Fruit fly (Drosophila melanogaster) whole organism, embryonic: ENCODE measurements around the gene CG15362.

Experiments used
- Atf3 ChIP-seq: fragments of 200-800 bp; sonication (Bioruptor generic); optimal IDR thresholded peaks from 3 replicates; lab custom pipeline; 2016; ENCODE audit warnings: missing biosample characterization, missing genetic modification characterization
- Bgb ChIP-seq: fragments of 200-800 bp; sonication (Bioruptor generic); IDR thresholded peaks from 2 replicates; pipeline ENCODE4 v1.3.6; 2022; ENCODE audit warnings: missing biosample characterization, missing genetic modification characterization; ENCODE audit not compliant: partially characterized antibody
- Bteb2 ChIP-seq: fragments of 200-800 bp; sonication (Bioruptor generic); optimal IDR thresholded peaks from 2 replicates; lab custom pipeline; 2016; ENCODE audit warnings: missing biosample characterization, missing genetic modification characterization
- C15 ChIP-seq: fragments of 200-800 bp; sonication (Bioruptor generic); IDR thresholded peaks from 3 replicates; pipeline ENCODE4 v1.3.6; 2022; ENCODE audit warnings: missing biosample characterization, missing genetic modification characterization
- CG10209 ChIP-seq: fragments of 200-800 bp; sonication (Bioruptor generic); optimal IDR thresholded peaks from 3 replicates; lab custom pipeline; 2017; ENCODE audit warnings: missing biosample characterization, mild to moderate bottlenecking, missing genetic modification characterization, missing genetic modification reagents
- CG10267 ChIP-seq: fragments of 200-800 bp; sonication (Bioruptor generic); optimal IDR thresholded peaks from 2 replicates; lab custom pipeline; 2018; ENCODE audit warnings: missing biosample characterization, mild to moderate bottlenecking, missing genetic modification characterization, moderate library complexity
- CG10565 ChIP-seq: fragments of 200-800 bp; sonication (Bioruptor generic); optimal IDR thresholded peaks from 3 replicates; lab custom pipeline; 2016; ENCODE audit warnings: missing biosample characterization, mild to moderate bottlenecking, missing genetic modification characterization
- CG13296 ChIP-seq: fragments of 200-800 bp; sonication (Bioruptor generic); optimal IDR thresholded peaks from 3 replicates; lab custom pipeline; 2018; ENCODE audit warnings: missing biosample characterization, mild to moderate bottlenecking, missing genetic modification characterization
- CG13775 ChIP-seq: fragments of 200-800 bp; sonication (Bioruptor generic); optimal IDR thresholded peaks from 3 replicates; lab custom pipeline; 2017; ENCODE audit warnings: missing biosample characterization, mild to moderate bottlenecking, missing genetic modification characterization
- CG15011 ChIP-seq: fragments of 200-800 bp; sonication (Bioruptor generic); optimal IDR thresholded peaks from 3 replicates; lab custom pipeline; 2018; ENCODE audit warnings: missing biosample characterization, mild to moderate bottlenecking, missing genetic modification characterization
- CG15514 ChIP-seq: fragments of 200-800 bp; sonication (Bioruptor generic); optimal IDR thresholded peaks from 3 replicates; lab custom pipeline; 2017; ENCODE audit warnings: missing biosample characterization, missing genetic modification characterization, mild to moderate bottlenecking, moderate library complexity, missing genetic modification reagents
- CG16813 ChIP-seq: fragments of 200-800 bp; sonication (Bioruptor generic); IDR thresholded peaks from 3 replicates; pipeline ENCODE4 v1.3.6; 2022; ENCODE audit warnings: missing biosample characterization, missing genetic modification characterization; ENCODE audit not compliant: partially characterized antibody
- CG17361 ChIP-seq: fragments of 200-800 bp; sonication (Bioruptor generic); IDR thresholded peaks from 3 replicates; pipeline ENCODE4 v1.3.6; 2022; ENCODE audit warnings: missing biosample characterization, missing genetic modification characterization
- CG17912 ChIP-seq: fragments of 200-800 bp; sonication (Bioruptor generic); optimal IDR thresholded peaks from 2 replicates; lab custom pipeline; 2018; ENCODE audit warnings: missing biosample characterization, mild to moderate bottlenecking, missing genetic modification characterization
- CG18011 ChIP-seq: fragments of 200-800 bp; sonication (Bioruptor generic); optimal IDR thresholded peaks from 2 replicates; lab custom pipeline; 2017; ENCODE audit warnings: missing biosample characterization, missing genetic modification characterization, mild to moderate bottlenecking, moderate library complexity, missing genotype
- CG18476 ChIP-seq: fragments of 200-800 bp; sonication (Bioruptor generic); optimal IDR thresholded peaks from 2 replicates; lab custom pipeline; 2016; ENCODE audit warnings: missing biosample characterization, mild to moderate bottlenecking, missing genetic modification characterization
- CG18599 ChIP-seq: fragments of 200-800 bp; sonication (Bioruptor generic); optimal IDR thresholded peaks from 3 replicates; lab custom pipeline; 2017; ENCODE audit warnings: missing biosample characterization, missing genetic modification characterization, mild to moderate bottlenecking, moderate library complexity, missing genetic modification reagents
- CG3726 ChIP-seq: fragments of 200-800 bp; sonication (Bioruptor generic); IDR thresholded peaks from 3 replicates; pipeline ENCODE4, ENCODE4 v1.3.6; 2022; ENCODE audit warnings: missing biosample characterization, missing genetic modification characterization
- CG4360 ChIP-seq: fragments of 200-800 bp; sonication (Bioruptor generic); IDR thresholded peaks from 2 replicates; pipeline ENCODE4 v1.3.6; 2022; ENCODE audit warnings: missing biosample characterization, missing genetic modification characterization
- CG5953 ChIP-seq: fragments of 200-800 bp; sonication (Bioruptor generic); IDR thresholded peaks from 2 replicates; pipeline ENCODE4 v1.3.6; 2022; ENCODE audit warnings: missing biosample characterization, missing genetic modification characterization
- CG6683 ChIP-seq: fragments of 200-800 bp; sonication (Bioruptor generic); optimal IDR thresholded peaks from 2 replicates; lab custom pipeline; 2017; ENCODE audit warnings: missing biosample characterization, mild to moderate bottlenecking, missing genetic modification characterization, missing genetic modification reagents
- Deaf1 ChIP-seq: fragments of 200-800 bp; optimal IDR thresholded peaks from 3 replicates; lab custom pipeline; 2019; ENCODE audit warnings: missing biosample characterization, mild to moderate bottlenecking, missing genetic modification characterization, moderate library complexity
- Ets97D ChIP-seq: fragments of 200-800 bp; sonication (Bioruptor generic); optimal IDR thresholded peaks from 3 replicates; lab custom pipeline; 2016; ENCODE audit warnings: missing biosample characterization, missing genetic modification characterization
- HLH4C ChIP-seq: fragments of 200-800 bp; sonication (Bioruptor generic); IDR thresholded peaks from 3 replicates; pipeline ENCODE4 v1.3.6; 2022; ENCODE audit warnings: missing biosample characterization, missing genetic modification characterization; ENCODE audit not compliant: partially characterized antibody
- HLH54F ChIP-seq: fragments of 200-800 bp; sonication (Bioruptor generic); optimal IDR thresholded peaks from 3 replicates; lab custom pipeline; 2016; ENCODE audit warnings: missing biosample characterization, missing genetic modification characterization
- Hand ChIP-seq: fragments of 200-800 bp; sonication (Bioruptor generic); optimal IDR thresholded peaks from 2 replicates; lab custom pipeline; 2017; ENCODE audit warnings: mild to moderate bottlenecking, missing biosample characterization, missing genetic modification reagents, missing genetic modification characterization
- HmgD ChIP-seq: fragments of 200-800 bp; sonication (Bioruptor generic); optimal IDR thresholded peaks from 3 replicates; lab custom pipeline; 2016; ENCODE audit warnings: missing biosample characterization, missing genetic modification characterization
- Hr51 ChIP-seq, 2 experiments: fragments of 200-800 bp; sonication (Bioruptor generic); optimal IDR thresholded peaks; 2 replicates in 1 of 2; 3 replicates in 1 of 2; lab custom pipeline; 2016 to 2018; ENCODE audit warnings: missing biosample characterization in 2 of 2, missing genetic modification characterization in 2 of 2, mild to moderate bottlenecking in 1 of 2, moderate library complexity in 1 of 2
- Sox100B ChIP-seq: fragments of 200-800 bp; sonication (Bioruptor generic); optimal IDR thresholded peaks from 3 replicates; lab custom pipeline; 2018; ENCODE audit warnings: missing biosample characterization, mild to moderate bottlenecking, missing genetic modification characterization
- abd-A ChIP-seq: fragments of 200-800 bp; sonication (Bioruptor generic); optimal IDR thresholded peaks from 3 replicates; lab custom pipeline; 2019; ENCODE audit warnings: missing biosample characterization, mild to moderate bottlenecking, missing genetic modification characterization, moderate library complexity
- ash1 ChIP-seq: fragments of 200-800 bp; sonication (Bioruptor generic); optimal IDR thresholded peaks from 2 replicates; lab custom pipeline; 2018; ENCODE audit warnings: missing biosample characterization, mild to moderate bottlenecking, missing genetic modification characterization
- crp ChIP-seq, 2 experiments: fragments of 200-800 bp; sonication (Bioruptor generic); optimal IDR thresholded peaks; 2 replicates in 1 of 2; 3 replicates in 1 of 2; lab custom pipeline; 2017; ENCODE audit warnings: missing biosample characterization in 2 of 2, missing genetic modification characterization in 2 of 2, mild to moderate bottlenecking in 1 of 2, moderate library complexity in 1 of 2
- da ChIP-seq: fragments of 200-800 bp; sonication (Bioruptor generic); optimal IDR thresholded peaks from 2 replicates; lab custom pipeline; 2016; ENCODE audit warnings: missing biosample characterization, missing genetic modification characterization
- dati ChIP-seq: fragments of 200-800 bp; sonication (Bioruptor generic); IDR thresholded peaks from 2 replicates; pipeline ENCODE4 v1.3.6; 2022; ENCODE audit warnings: missing biosample characterization, missing genetic modification characterization
- dimm ChIP-seq: fragments of 200-800 bp; sonication (Bioruptor generic); IDR thresholded peaks from 2 replicates; pipeline ENCODE4 v1.3.6; 2022; ENCODE audit warnings: missing biosample characterization, missing genetic modification characterization
- grau ChIP-seq: fragments of 200-800 bp; optimal IDR thresholded peaks from 3 replicates; lab custom pipeline; 2019; ENCODE audit warnings: missing biosample characterization, mild to moderate bottlenecking, missing genetic modification characterization, moderate library complexity
- grn ChIP-seq: fragments of 200-800 bp; sonication (Bioruptor generic); optimal IDR thresholded peaks from 3 replicates; lab custom pipeline; 2017; ENCODE audit warnings: missing biosample characterization, missing genetic modification characterization
- gsb-n ChIP-seq: fragments of 200-800 bp; sonication (Bioruptor generic); optimal IDR thresholded peaks from 3 replicates; lab custom pipeline; 2018; ENCODE audit warnings: missing biosample characterization, mild to moderate bottlenecking, missing genetic modification characterization
- h ChIP-seq: fragments of >200 bp; optimal IDR thresholded peaks from 2 replicates; lab custom pipeline; 2017
- lbe ChIP-seq: fragments of 200-800 bp; sonication (Bioruptor generic); optimal IDR thresholded peaks from 2 replicates; lab custom pipeline; 2016; ENCODE audit warnings: missing biosample characterization, mild to moderate bottlenecking, missing genetic modification characterization
- prd ChIP-seq, 3 experiments: fragments of >200 bp in 2 of 3; fragments of 200-800 bp in 1 of 3; sonication (Bioruptor generic) in 1 of 3; optimal IDR thresholded peaks in 2 of 3; IDR thresholded peaks in 1 of 3; 2 replicates in 2 of 3; 3 replicates in 1 of 3; pipeline versions ENCODE4 v1.3.6 to Lab custom; 2017 to 2022; ENCODE audit warnings: missing biosample characterization in 1 of 3, missing genetic modification characterization in 1 of 3
- pzg ChIP-seq: fragments of 200-800 bp; sonication (Bioruptor generic); optimal IDR thresholded peaks from 3 replicates; lab custom pipeline; 2018; ENCODE audit warnings: missing biosample characterization, mild to moderate bottlenecking, missing genetic modification characterization, moderate library complexity
- sob ChIP-seq: fragments of 200-800 bp; sonication (Bioruptor generic); IDR thresholded peaks from 2 replicates; pipeline ENCODE4 v1.3.6; 2022; ENCODE audit warnings: missing biosample characterization, missing genetic modification characterization
- ssp ChIP-seq: fragments of 200-800 bp; sonication (Bioruptor generic); IDR thresholded peaks from 2 replicates; pipeline ENCODE4 v1.3.6; 2022; ENCODE audit warnings: missing biosample characterization, missing genetic modification characterization
- tll ChIP-seq, 2 experiments: fragments of 200-800 bp in 1 of 2; fragments of >200 bp in 1 of 2; sonication (Bioruptor generic) in 1 of 2; optimal IDR thresholded peaks; 2 replicates each; lab custom pipeline; 2017 to 2019; ENCODE audit warnings: missing biosample characterization in 2 of 2, missing genetic modification characterization in 2 of 2, mild to moderate bottlenecking in 1 of 2, moderate library complexity in 1 of 2
- unpg ChIP-seq: fragments of 200-800 bp; sonication (Bioruptor generic); optimal IDR thresholded peaks from 3 replicates; lab custom pipeline; 2018; ENCODE audit warnings: missing biosample characterization, mild to moderate bottlenecking, missing genetic modification characterization, moderate library complexity
- wdn ChIP-seq: fragments of 200-800 bp; sonication (Bioruptor generic); IDR thresholded peaks from 2 replicates; pipeline ENCODE4 v1.3.6; 2022; ENCODE audit warnings: missing biosample characterization, missing genetic modification characterization
- zen ChIP-seq: fragments of 200-800 bp; sonication (Bioruptor generic); optimal IDR thresholded peaks from 3 replicates; lab custom pipeline; 2018; ENCODE audit warnings: missing biosample characterization, mild to moderate bottlenecking, missing genetic modification characterization, moderate library complexity

Gene CG15362

dm6 chr2L:1980708-1981339 is at the start of gene CG15362, which contains the start of gene CG15356 (continued):
- peak; percentile 29 for TF ChIP-seq CG10209 (GFP tag; lab: Kevin White, UChicago)
- TF ChIP-seq HmgD = no peak
- TF ChIP-seq CG4360 = no peak
- TF ChIP-seq CG13296 (GFP tag; lab: Kevin White, UChicago) = peak; percentile 22
- TF ChIP-seq Bgb (GFP tag; lab: Robert Waterston, UW) = peak; percentile 99
- no peak for TF ChIP-seq unpg
- peak; percentile 7 for TF ChIP-seq zen (tag; lab: Kevin White, UChicago)
- peak; percentile 86 for TF ChIP-seq Ets97D (GFP tag; lab: Kevin White, UChicago)
- TF ChIP-seq pzg (GFP tag; lab: Kevin White, UChicago) = peak; percentile 82
- TF ChIP-seq dimm (GFP tag; lab: Robert Waterston, UW) = no peak
- TF ChIP-seq Sox100B (GFP tag; lab: Kevin White, UChicago) = no peak
- TF ChIP-seq wdn (GFP tag; lab: Robert Waterston, UW) = no peak
- no peak for TF ChIP-seq da (GFP tag; lab: Kevin White, UChicago)
- peak; percentile 10 for TF ChIP-seq CG6683 (GFP tag; lab: Kevin White, UChicago)
- peak in 1 of 2 experiments; percentile 34 for TF ChIP-seq Hr51 (GFP tag; optimal IDR thresholded peaks at IDR 0.05; lab: Kevin White, UChicago)
- TF ChIP-seq CG15011 (GFP tag; lab: Kevin White, UChicago) = no peak
- peak; percentile 52; the same call in 1 of the 2 replicates for TF ChIP-seq sob (GFP tag; lab: Robert Waterston, UW)
- TF ChIP-seq CG3726 = no peak
- no peak for TF ChIP-seq CG18599 (GFP tag; lab: Kevin White, UChicago)
- no peak for TF ChIP-seq tll (GFP tag; optimal IDR thresholded peaks at IDR 0.05; lab: Kevin White, UChicago)
- TF ChIP-seq CG16813 (GFP tag; lab: Robert Waterston, UW) = peak; percentile 100
- peak; percentile 58; the same call in 1 of the 3 replicates for TF ChIP-seq CG17361 (GFP tag; lab: Robert Waterston, UW)
- peak; percentile 49 for TF ChIP-seq grau (tag; lab: Kevin White, UChicago)
- TF ChIP-seq HLH54F = peak; percentile 29
- TF ChIP-seq ash1 (GFP tag; lab: Kevin White, UChicago) = no peak
- TF ChIP-seq h (lab: Kevin White, UChicago) = no peak
- TF ChIP-seq CG18011 (GFP tag; lab: Kevin White, UChicago) = no peak
- no peak for TF ChIP-seq CG10565 (GFP tag; lab: Kevin White, UChicago)
- no peak for TF ChIP-seq abd-A (tag; lab: Kevin White, UChicago)
- no peak for TF ChIP-seq ssp
- peak; percentile 13 for TF ChIP-seq CG18476 (GFP tag; lab: Kevin White, UChicago)
- TF ChIP-seq Hand (GFP tag; lab: Kevin White, UChicago) = no peak
- no peak for TF ChIP-seq crp (GFP tag; optimal IDR thresholded peaks at IDR 0.05; lab: Kevin White, UChicago)
- no peak for TF ChIP-seq CG5953
- peak; percentile 53 for TF ChIP-seq CG10267
- no peak for TF ChIP-seq CG17912 (GFP tag; lab: Kevin White, UChicago)
- no peak for TF ChIP-seq Atf3 (GFP tag; lab: Kevin White, UChicago)
- TF ChIP-seq gsb-n (tag; lab: Kevin White, UChicago) = no peak
- TF ChIP-seq Deaf1 = no peak
- TF ChIP-seq grn (GFP tag; lab: Kevin White, UChicago) = no peak
- TF ChIP-seq lbe (GFP tag; lab: Kevin White, UChicago) = peak; percentile 43
- no peak for TF ChIP-seq prd (optimal IDR thresholded peaks at IDR 0.05; lab: Kevin White, UChicago)
- TF ChIP-seq prd (GFP tag; IDR thresholded peaks at IDR 0.05; lab: Robert Waterston, UW) = peak; percentile 40; the same call in 1 of the 3 replicates
- peak; percentile 45 for TF ChIP-seq CG13775
- peak; percentile 98 for TF ChIP-seq HLH4C (GFP tag; lab: Robert Waterston, UW)
- peak; percentile 65 for TF ChIP-seq CG15514 (GFP tag; lab: Kevin White, UChicago)
- no peak for TF ChIP-seq dati (GFP tag; lab: Robert Waterston, UW)
- no peak for TF ChIP-seq C15 (GFP tag; lab: Robert Waterston, UW)
- TF ChIP-seq Bteb2 (GFP tag; lab: Kevin White, UChicago) = no peak
